Worm (Caenorhabditis elegans) whole organism, mixed stage, embryonic: Measurements from ENCODE around the gene popl-7.

ENCODE experiments used
- M03D4.4 ChIP-seq: sonication (generic microtip); optimal IDR thresholded peaks from 2 replicates; lab custom pipeline; 2017; ENCODE audit warnings: mild to moderate bottlenecking, missing genetic modification characterization, missing compliant biosample characterization
- bed-3 ChIP-seq: fragments of 200-800 bp; sonication (Bioruptor generic); optimal IDR thresholded peaks from 3 replicates; lab custom pipeline; 2018; ENCODE audit warnings: mild to moderate bottlenecking, missing genetic modification characterization, moderate library complexity, missing compliant biosample characterization
- ceh-39 ChIP-seq: fragments of 150-350 bp; optimal IDR thresholded peaks from 2 replicates; lab custom pipeline; 2014; ENCODE audit warnings: missing biosample characterization, missing genetic modification characterization
- ceh-43 ChIP-seq: fragments of 200-800 bp; sonication (Bioruptor generic); optimal IDR thresholded peaks from 2 replicates; lab custom pipeline; 2018; ENCODE audit warnings: mild to moderate bottlenecking, missing genetic modification characterization, moderate library complexity, missing compliant biosample characterization
- ceh-83 ChIP-seq: fragments of 200-800 bp; sonication (Bioruptor generic); optimal IDR thresholded peaks from 2 replicates; lab custom pipeline; 2018; ENCODE audit warnings: mild to moderate bottlenecking, missing genetic modification characterization, missing compliant biosample characterization
- ces-1 ChIP-seq: fragments of 150-350 bp; optimal IDR thresholded peaks from 2 replicates; lab custom pipeline; 2014; ENCODE audit warnings: missing biosample characterization, missing genetic modification reagents, missing genetic modification characterization
- cnd-1 ChIP-seq: fragments of 200-800 bp; sonication (Bioruptor generic); optimal IDR thresholded peaks from 2 replicates; lab custom pipeline; 2018; ENCODE audit warnings: mild to moderate bottlenecking, missing genetic modification characterization, missing compliant biosample characterization
- drap-1 ChIP-seq: fragments of 200-800 bp; sonication (Bioruptor generic); optimal IDR thresholded peaks from 3 replicates; lab custom pipeline; 2018; ENCODE audit warnings: mild to moderate bottlenecking, missing genetic modification characterization, missing compliant biosample characterization
- elt-1 ChIP-seq: sonication (generic microtip); optimal IDR thresholded peaks from 2 replicates; lab custom pipeline; 2017; ENCODE audit warnings: missing genetic modification characterization, mild to moderate bottlenecking, missing compliant biosample characterization, antibody characterized with exemption, moderate library complexity, borderline replicate concordance; ENCODE audit not compliant: insufficient read depth
- elt-3 ChIP-seq: fragments of 150-350 bp; optimal IDR thresholded peaks from 2 replicates; lab custom pipeline; 2014; ENCODE audit warnings: missing biosample characterization, missing genetic modification characterization
- flh-1 ChIP-seq: fragments of 200-800 bp; sonication (Bioruptor generic); optimal IDR thresholded peaks from 2 replicates; lab custom pipeline; 2018; ENCODE audit warnings: mild to moderate bottlenecking, missing genetic modification characterization, moderate library complexity, missing compliant biosample characterization
- ham-2 ChIP-seq: fragments of 200-800 bp; sonication (Bioruptor generic); optimal IDR thresholded peaks from 2 replicates; lab custom pipeline; 2018; ENCODE audit warnings: mild to moderate bottlenecking, missing genetic modification characterization, missing compliant biosample characterization
- lin-13 ChIP-seq: fragments of 150-350 bp; optimal IDR thresholded peaks from 2 replicates; lab custom pipeline; 2014; ENCODE audit warnings: missing biosample characterization, missing genetic modification characterization
- lin-32 ChIP-seq: fragments of 200-800 bp; sonication (Bioruptor generic); optimal IDR thresholded peaks from 2 replicates; lab custom pipeline; 2018; ENCODE audit warnings: mild to moderate bottlenecking, missing genetic modification characterization, missing compliant biosample characterization
- lsy-2 ChIP-seq: fragments of 150-350 bp; optimal IDR thresholded peaks from 2 replicates; lab custom pipeline; 2014; ENCODE audit warnings: missing biosample characterization, missing genetic modification characterization
- mab-5 ChIP-seq: fragments of 150-350 bp; optimal IDR thresholded peaks from 2 replicates; lab custom pipeline; 2014; ENCODE audit warnings: missing biosample characterization, missing genetic modification characterization
- mep-1 ChIP-seq: fragments of 150-350 bp; optimal IDR thresholded peaks from 2 replicates; lab custom pipeline; 2017; ENCODE audit warnings: missing biosample characterization, missing genetic modification reagents, missing genetic modification characterization, inconsistent platforms
- nhr-12 ChIP-seq: fragments of 150-350 bp; optimal IDR thresholded peaks from 2 replicates; lab custom pipeline; 2014; ENCODE audit warnings: missing biosample characterization, missing genetic modification characterization
- nhr-28 ChIP-seq: fragments of 150-350 bp; optimal IDR thresholded peaks from 2 replicates; lab custom pipeline; 2014; ENCODE audit warnings: missing biosample characterization, missing genetic modification characterization
- nhr-76 ChIP-seq: sonication (generic microtip); optimal IDR thresholded peaks from 2 replicates; lab custom pipeline; 2017; ENCODE audit warnings: missing biosample characterization, missing genetic modification characterization
- pha-4 ChIP-seq: fragments of 150-350 bp; optimal IDR thresholded peaks from 2 replicates; lab custom pipeline; 2018; ENCODE audit warnings: missing biosample characterization, missing genetic modification reagents, missing genetic modification characterization
- sem-2 ChIP-seq: fragments of 200-800 bp; sonication (Bioruptor generic); optimal IDR thresholded peaks from 2 replicates; lab custom pipeline; 2018; ENCODE audit warnings: mild to moderate bottlenecking, missing genetic modification characterization, missing compliant biosample characterization
- snpc-4 ChIP-seq: fragments of 150-350 bp; optimal IDR thresholded peaks from 2 replicates; lab custom pipeline; 2014; ENCODE audit warnings: missing biosample characterization, missing genetic modification characterization
- sptf-1 ChIP-seq: sonication (generic microtip); optimal IDR thresholded peaks from 2 replicates; lab custom pipeline; 2017; ENCODE audit warnings: mild to moderate bottlenecking, missing genetic modification characterization, moderate library complexity, missing compliant biosample characterization
- tbx-8 ChIP-seq: fragments of 200-800 bp; sonication (Bioruptor generic); optimal IDR thresholded peaks from 2 replicates; lab custom pipeline; 2018; ENCODE audit warnings: mild to moderate bottlenecking, missing genetic modification characterization, moderate library complexity, missing compliant biosample characterization
- unc-120 ChIP-seq: sonication (generic microtip); optimal IDR thresholded peaks from 2 replicates; lab custom pipeline; 2017; ENCODE audit warnings: missing genetic modification characterization, missing compliant biosample characterization; ENCODE audit not compliant: poor library complexity, severe bottlenecking
- unc-39 ChIP-seq: fragments of 150-350 bp; optimal IDR thresholded peaks from 2 replicates; lab custom pipeline; 2014; ENCODE audit warnings: missing biosample characterization, missing genetic modification characterization
- unc-62 ChIP-seq: fragments of 150-350 bp; optimal IDR thresholded peaks from 2 replicates; lab custom pipeline; 2014; ENCODE audit warnings: missing biosample characterization, missing genetic modification reagents, missing genetic modification characterization
- zip-8 ChIP-seq: fragments of 150-350 bp; optimal IDR thresholded peaks from 2 replicates; lab custom pipeline; 2014; ENCODE audit warnings: missing biosample characterization, missing genetic modification characterization
- ztf-11 ChIP-seq: fragments of 150-350 bp; optimal IDR thresholded peaks from 2 replicates; lab custom pipeline; 2014; ENCODE audit warnings: missing biosample characterization, missing genetic modification characterization

The popl-7 gene

ce11 chrIV:13330547-13330946 lies 39.9 kb upstream of the popl-7 start:
- TF ChIP-seq tbx-8 (no peak), ces-1 (GFP tag; lab: Kevin White, UChicago) (no peak), ceh-39 (tag; lab: Kevin White, UChicago) (no peak), lin-32 (GFP tag; lab: Kevin White, UChicago) (no peak), M03D4.4 (tag; lab: Kevin White, UChicago) (no peak), unc-62 (GFP tag; lab: Kevin White, UChicago) (no peak), nhr-76 (tag; lab: Kevin White, UChicago) (no peak), bed-3 (GFP tag; lab: Kevin White, UChicago) (no peak), cnd-1 (tag; lab: Kevin White, UChicago) (no peak), nhr-28 (tag; lab: Kevin White, UChicago) (no peak), mep-1 (no peak), ceh-43 (GFP tag; lab: Kevin White, UChicago) (no peak), elt-3 (no peak), zip-8 (tag; lab: Kevin White, UChicago) (no peak), drap-1 (GFP tag; lab: Kevin White, UChicago) (no peak), ceh-83 (GFP tag; lab: Kevin White, UChicago) (no peak)

DNA sequence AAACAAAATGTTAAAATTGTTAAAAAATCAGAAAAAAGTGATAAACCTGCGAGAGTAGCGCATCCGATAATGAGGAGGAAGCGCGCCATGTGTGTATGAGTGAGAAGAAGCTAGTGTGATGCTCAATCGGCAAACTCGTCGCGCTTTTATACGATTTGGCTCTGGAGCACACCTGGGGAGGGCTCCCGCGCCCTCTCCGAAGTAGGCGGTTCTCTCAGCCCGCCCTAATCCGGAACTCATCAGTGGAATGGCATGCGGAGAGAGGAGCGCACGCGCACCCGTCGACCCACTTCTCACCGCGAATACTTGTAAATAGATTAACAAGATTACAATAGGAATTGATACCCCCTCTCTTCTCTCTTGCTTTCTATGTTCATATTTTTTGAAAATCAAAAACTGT lies 39.2 kb upstream of the popl-7 start, which contains the start of gene pqn-74:
TSS of gene pqn-74 (minus strand) at position 122 of the 400 bp plus-strand sequence.
- no peak for TF ChIP-seq pha-4
- no peak for TF ChIP-seq unc-62 (GFP tag; lab: Kevin White, UChicago)
- no peak for TF ChIP-seq flh-1
- no peak for TF ChIP-seq tbx-8
- TF ChIP-seq snpc-4: no peak
- no peak for TF ChIP-seq sptf-1 (tag; lab: Kevin White, UChicago)
- no peak for TF ChIP-seq unc-39 (tag; lab: Kevin White, UChicago)
- no peak for TF ChIP-seq M03D4.4 (tag; lab: Kevin White, UChicago)
- no peak for TF ChIP-seq lin-32 (GFP tag; lab: Kevin White, UChicago)
- TF ChIP-seq nhr-12 (tag; lab: Kevin White, UChicago): no peak
- TF ChIP-seq ces-1 (GFP tag; lab: Kevin White, UChicago): no peak
- no peak for TF ChIP-seq ztf-11 (tag; lab: Kevin White, UChicago)
- no peak for TF ChIP-seq lsy-2
- TF ChIP-seq nhr-76 (tag; lab: Kevin White, UChicago): no peak
- TF ChIP-seq elt-3: no peak
- no peak for TF ChIP-seq zip-8 (tag; lab: Kevin White, UChicago)
- no peak for TF ChIP-seq lin-13 (tag; lab: Kevin White, UChicago)
- TF ChIP-seq ceh-43 (GFP tag; lab: Kevin White, UChicago): no peak
- TF ChIP-seq sem-2 (GFP tag; lab: Kevin White, UChicago): no peak
- TF ChIP-seq ceh-83 (GFP tag; lab: Kevin White, UChicago): no peak

ce11 chrIV:13334287-13334686 lies 36.2 kb upstream of the popl-7 start:
- TF ChIP-seq tbx-8: no peak
- no peak for TF ChIP-seq ceh-43 (GFP tag; lab: Kevin White, UChicago)
- TF ChIP-seq pha-4: no peak
- TF ChIP-seq M03D4.4 (tag; lab: Kevin White, UChicago): no peak
- no peak for TF ChIP-seq unc-62 (GFP tag; lab: Kevin White, UChicago)
- no peak for TF ChIP-seq mab-5
- no peak for TF ChIP-seq ceh-83 (GFP tag; lab: Kevin White, UChicago)
- no peak for TF ChIP-seq elt-1
- TF ChIP-seq nhr-12 (tag; lab: Kevin White, UChicago): no peak
- TF ChIP-seq lin-13 (tag; lab: Kevin White, UChicago): no peak
- no peak for TF ChIP-seq drap-1 (GFP tag; lab: Kevin White, UChicago)
- TF ChIP-seq lsy-2: no peak
- no peak for TF ChIP-seq ham-2 (GFP tag; lab: Kevin White, UChicago)
- TF ChIP-seq bed-3 (GFP tag; lab: Kevin White, UChicago): no peak
- TF ChIP-seq mep-1: no peak
- no peak for TF ChIP-seq nhr-28 (tag; lab: Kevin White, UChicago)
- no peak for TF ChIP-seq snpc-4
- no peak for TF ChIP-seq elt-3

DNA sequence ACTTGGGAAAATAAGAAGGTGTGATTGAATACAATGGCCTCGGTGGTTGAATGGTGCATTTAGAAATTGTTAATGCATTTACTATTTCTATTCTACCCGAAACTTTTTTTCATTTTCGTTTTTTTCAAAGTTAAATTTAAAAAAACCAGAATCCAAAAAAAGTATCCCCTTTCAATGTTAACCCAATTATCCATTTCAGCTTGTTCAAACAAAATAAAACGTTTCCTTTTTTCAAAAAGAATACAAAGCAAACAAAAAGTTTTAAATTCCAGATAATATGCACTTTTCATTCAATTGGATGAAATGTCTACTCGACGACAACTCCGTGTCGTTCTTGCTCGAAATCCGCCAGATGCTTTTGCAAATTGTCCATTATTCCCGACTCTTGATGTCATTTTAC lies 27.9 kb upstream of the popl-7 start, which contains the start of gene W02A2.5:
TSS of gene W02A2.5 (plus strand) at position 301 of the 400 bp plus-strand sequence.
- TF ChIP-seq unc-62 (GFP tag; lab: Kevin White, UChicago) (no peak), unc-120 (tag; lab: Kevin White, UChicago) (no peak), ceh-83 (GFP tag; lab: Kevin White, UChicago) (no peak), ceh-43 (GFP tag; lab: Kevin White, UChicago) (no peak), lsy-2 (no peak), ztf-11 (tag; lab: Kevin White, UChicago) (no peak), flh-1 (no peak), sptf-1 (tag; lab: Kevin White, UChicago) (no peak), lin-13 (tag; lab: Kevin White, UChicago) (no peak), ham-2 (GFP tag; lab: Kevin White, UChicago) (no peak)
